Fruit fly (Drosophila melanogaster) whole organism, embryonic: ENCODE results near the gene CG6345.

Experiments used
- ATbp ChIP-seq: fragments of 200-800 bp; sonication (Bioruptor generic); optimal IDR thresholded peaks from 2 replicates; lab custom pipeline; 2017; ENCODE audit warnings: missing biosample characterization, mild to moderate bottlenecking, missing genetic modification characterization, missing genetic modification reagents
- B-H2 ChIP-seq: fragments of 200-800 bp; sonication (Bioruptor generic); optimal IDR thresholded peaks from 2 replicates; lab custom pipeline; 2018; ENCODE audit warnings: missing biosample characterization, mild to moderate bottlenecking, missing genetic modification characterization
- BtbVII ChIP-seq: fragments of 200-800 bp; sonication (Bioruptor generic); optimal IDR thresholded peaks from 3 replicates; lab custom pipeline; 2017; ENCODE audit warnings: missing biosample characterization, mild to moderate bottlenecking, missing genetic modification characterization
- Bteb2 ChIP-seq: fragments of 200-800 bp; sonication (Bioruptor generic); optimal IDR thresholded peaks from 2 replicates; lab custom pipeline; 2016; ENCODE audit warnings: missing biosample characterization, missing genetic modification characterization
- CG10979 ChIP-seq: fragments of 200-800 bp; sonication (Bioruptor generic); optimal IDR thresholded peaks from 2 replicates; lab custom pipeline; 2018; ENCODE audit warnings: missing biosample characterization, mild to moderate bottlenecking, missing genetic modification characterization, moderate library complexity
- CG11695 ChIP-seq: fragments of 200-800 bp; sonication (Bioruptor generic); IDR thresholded peaks from 3 replicates; pipeline ENCODE4 v1.3.6; 2022; ENCODE audit warnings: missing biosample characterization, missing genetic modification characterization
- CG12104 ChIP-seq: fragments of 200-800 bp; sonication (Bioruptor generic); optimal IDR thresholded peaks from 3 replicates; lab custom pipeline; 2016; ENCODE audit warnings: missing biosample characterization, missing genetic modification characterization
- CG12769 ChIP-seq: fragments of 200-800 bp; sonication (Bioruptor generic); optimal IDR thresholded peaks from 2 replicates; lab custom pipeline; 2019; ENCODE audit warnings: missing biosample characterization, mild to moderate bottlenecking, missing genetic modification characterization, moderate library complexity
- CG13296 ChIP-seq: fragments of 200-800 bp; sonication (Bioruptor generic); optimal IDR thresholded peaks from 3 replicates; lab custom pipeline; 2018; ENCODE audit warnings: missing biosample characterization, mild to moderate bottlenecking, missing genetic modification characterization
- CG13775 ChIP-seq: fragments of 200-800 bp; sonication (Bioruptor generic); optimal IDR thresholded peaks from 3 replicates; lab custom pipeline; 2017; ENCODE audit warnings: missing biosample characterization, mild to moderate bottlenecking, missing genetic modification characterization
- CG13894 ChIP-seq: fragments of 200-800 bp; sonication (Bioruptor generic); optimal IDR thresholded peaks from 3 replicates; lab custom pipeline; 2018; ENCODE audit warnings: missing biosample characterization, mild to moderate bottlenecking, missing genetic modification characterization, moderate library complexity
- CG14667 ChIP-seq: fragments of 200-800 bp; sonication (Bioruptor generic); IDR thresholded peaks from 2 replicates; pipeline ENCODE4 v1.3.6; 2022; ENCODE audit warnings: missing biosample characterization, missing genetic modification characterization
- CG15269 ChIP-seq: fragments of 200-800 bp; sonication (Bioruptor generic); optimal IDR thresholded peaks from 2 replicates; lab custom pipeline; 2018; ENCODE audit warnings: missing biosample characterization, mild to moderate bottlenecking, missing genetic modification characterization, moderate library complexity
- CG17359 ChIP-seq: fragments of 200-800 bp; sonication (Bioruptor generic); optimal IDR thresholded peaks from 3 replicates; lab custom pipeline; 2018; ENCODE audit warnings: missing biosample characterization, mild to moderate bottlenecking, missing genetic modification characterization, moderate library complexity
- CG18599 ChIP-seq: fragments of 200-800 bp; sonication (Bioruptor generic); optimal IDR thresholded peaks from 3 replicates; lab custom pipeline; 2017; ENCODE audit warnings: missing biosample characterization, missing genetic modification characterization, mild to moderate bottlenecking, moderate library complexity, missing genetic modification reagents
- CG30020 ChIP-seq: fragments of 200-800 bp; optimal IDR thresholded peaks from 2 replicates; lab custom pipeline; 2019; ENCODE audit warnings: missing biosample characterization, mild to moderate bottlenecking, missing genetic modification characterization, moderate library complexity
- CG31365 ChIP-seq: fragments of 200-800 bp; sonication (Bioruptor generic); optimal IDR thresholded peaks from 2 replicates; lab custom pipeline; 2018; ENCODE audit warnings: missing biosample characterization, mild to moderate bottlenecking, missing genetic modification characterization
- CG8281 ChIP-seq: fragments of 200-800 bp; sonication (Bioruptor generic); optimal IDR thresholded peaks from 2 replicates; lab custom pipeline; 2018; ENCODE audit warnings: missing biosample characterization, mild to moderate bottlenecking, missing genetic modification characterization, moderate library complexity
- CG9727 ChIP-seq: fragments of 200-800 bp; sonication (Bioruptor generic); optimal IDR thresholded peaks from 3 replicates; lab custom pipeline; 2017; ENCODE audit warnings: missing biosample characterization, mild to moderate bottlenecking, missing genetic modification characterization
- D ChIP-seq, 2 experiments: fragments of 200-800 bp in 1 of 2; fragments of >200 bp in 1 of 2; sonication (Bioruptor generic) in 1 of 2; optimal IDR thresholded peaks; 2 replicates in 1 of 2; 3 replicates in 1 of 2; lab custom pipeline; 2017; ENCODE audit warnings: mild to moderate bottlenecking in 1 of 2, missing biosample characterization in 1 of 2, missing genetic modification characterization in 1 of 2, missing genetic modification reagents in 1 of 2
- D19A ChIP-seq: fragments of 200-800 bp; optimal IDR thresholded peaks from 3 replicates; lab custom pipeline; 2019; ENCODE audit warnings: missing biosample characterization, mild to moderate bottlenecking, missing genetic modification characterization, moderate library complexity
- E2f2 ChIP-seq: fragments of 200-800 bp; sonication (Bioruptor generic); IDR thresholded peaks from 2 replicates; pipeline ENCODE4 v1.3.6; 2022; ENCODE audit warnings: missing biosample characterization, missing genetic modification characterization
- Eip74EF ChIP-seq, 2 experiments: fragments of 200-800 bp in 1 of 2; fragments of >200 bp in 1 of 2; sonication (Bioruptor generic) in 1 of 2; optimal IDR thresholded peaks; 2 replicates each; lab custom pipeline; 2017 to 2019; ENCODE audit warnings: missing biosample characterization in 2 of 2, missing genetic modification characterization in 2 of 2, mild to moderate bottlenecking in 1 of 2, moderate library complexity in 1 of 2
- Fer1 ChIP-seq: fragments of 200-800 bp; sonication (Bioruptor generic); optimal IDR thresholded peaks from 2 replicates; lab custom pipeline; 2017; ENCODE audit warnings: missing biosample characterization, mild to moderate bottlenecking, missing genetic modification characterization
- Hmr ChIP-seq: fragments of 200-800 bp; sonication (Bioruptor generic); optimal IDR thresholded peaks from 3 replicates; lab custom pipeline; 2017; ENCODE audit warnings: mild to moderate bottlenecking, missing biosample characterization, missing genetic modification reagents, missing genetic modification characterization
- MBD-R2 ChIP-seq: fragments of 200-800 bp; sonication (Bioruptor generic); IDR thresholded peaks from 2 replicates; pipeline ENCODE4 v1.3.6; 2022; ENCODE audit warnings: missing biosample characterization, missing genetic modification characterization
- Med ChIP-seq: fragments of 200-800 bp; sonication (Bioruptor generic); peaks from one replicate; lab custom pipeline; 2016; ENCODE audit warnings: missing biosample characterization, missing genetic modification characterization, mild to moderate bottlenecking, inconsistent platforms, moderate library complexity
- Meics ChIP-seq: fragments of 200-800 bp; sonication (Bioruptor generic); optimal IDR thresholded peaks from 2 replicates; lab custom pipeline; 2017; ENCODE audit warnings: missing biosample characterization, mild to moderate bottlenecking, missing genetic modification characterization
- NfI ChIP-seq: fragments of 200-800 bp; sonication (Bioruptor generic); optimal IDR thresholded peaks from 3 replicates; lab custom pipeline; 2018; ENCODE audit warnings: missing biosample characterization, mild to moderate bottlenecking, missing genetic modification characterization, moderate library complexity
- PHDP ChIP-seq: fragments of 200-800 bp; sonication (Bioruptor generic); optimal IDR thresholded peaks from 3 replicates; lab custom pipeline; 2018; ENCODE audit warnings: missing biosample characterization, mild to moderate bottlenecking, missing genetic modification characterization, moderate library complexity
- Xrp1 ChIP-seq: fragments of 200-800 bp; sonication (Bioruptor generic); IDR thresholded peaks from 2 replicates; pipeline ENCODE4 v1.3.6; 2022; ENCODE audit warnings: missing biosample characterization, missing genetic modification characterization
- ash1 ChIP-seq: fragments of 200-800 bp; sonication (Bioruptor generic); optimal IDR thresholded peaks from 2 replicates; lab custom pipeline; 2018; ENCODE audit warnings: missing biosample characterization, mild to moderate bottlenecking, missing genetic modification characterization
- bab2 ChIP-seq: fragments of 200-800 bp; sonication (Bioruptor generic); optimal IDR thresholded peaks from 2 replicates; lab custom pipeline; 2016; ENCODE audit warnings: missing biosample characterization, missing genetic modification characterization
- chn ChIP-seq: fragments of 200-800 bp; sonication (Bioruptor generic); optimal IDR thresholded peaks from 2 replicates; lab custom pipeline; 2016; ENCODE audit warnings: missing biosample characterization, missing genetic modification characterization
- corto ChIP-seq: fragments of 200-800 bp; sonication (Bioruptor generic); optimal IDR thresholded peaks from 2 replicates; lab custom pipeline; 2016; ENCODE audit warnings: missing biosample characterization, mild to moderate bottlenecking, missing genetic modification characterization, moderate library complexity
- exex ChIP-seq: fragments of 200-800 bp; sonication (Bioruptor generic); optimal IDR thresholded peaks from 4 replicates; lab custom pipeline; 2018; ENCODE audit warnings: missing biosample characterization, mild to moderate bottlenecking, missing genetic modification characterization, moderate library complexity
- grn ChIP-seq: fragments of 200-800 bp; sonication (Bioruptor generic); optimal IDR thresholded peaks from 3 replicates; lab custom pipeline; 2017; ENCODE audit warnings: missing biosample characterization, missing genetic modification characterization
- hbn ChIP-seq: fragments of 200-800 bp; sonication (Bioruptor generic); IDR thresholded peaks from 2 replicates; pipeline ENCODE4 v1.3.6; 2022; ENCODE audit warnings: missing biosample characterization, missing genetic modification characterization; ENCODE audit not compliant: partially characterized antibody
- ken ChIP-seq: fragments of 200-800 bp; sonication (Bioruptor generic); IDR thresholded peaks from 3 replicates; pipeline ENCODE4 v1.3.6; 2022; ENCODE audit warnings: missing biosample characterization, missing genetic modification characterization
- kni ChIP-seq: fragments of 200-800 bp; sonication (Bioruptor generic); optimal IDR thresholded peaks from 3 replicates; lab custom pipeline; 2017; ENCODE audit warnings: mild to moderate bottlenecking, missing biosample characterization, missing genetic modification reagents, missing genetic modification characterization
- lbe ChIP-seq: fragments of 200-800 bp; sonication (Bioruptor generic); optimal IDR thresholded peaks from 2 replicates; lab custom pipeline; 2016; ENCODE audit warnings: missing biosample characterization, mild to moderate bottlenecking, missing genetic modification characterization
- mirr ChIP-seq: fragments of 200-800 bp; sonication (Bioruptor generic); optimal IDR thresholded peaks from 3 replicates; lab custom pipeline; 2018; ENCODE audit warnings: missing biosample characterization, mild to moderate bottlenecking, missing genetic modification characterization
- scrt ChIP-seq: fragments of 200-800 bp; sonication (Bioruptor generic); optimal IDR thresholded peaks from 2 replicates; lab custom pipeline; 2018; ENCODE audit warnings: missing biosample characterization, mild to moderate bottlenecking, missing genetic modification characterization, moderate library complexity
- sd ChIP-seq: fragments of 200-800 bp; sonication (Bioruptor generic); optimal IDR thresholded peaks from 3 replicates; lab custom pipeline; 2018; ENCODE audit warnings: missing biosample characterization, mild to moderate bottlenecking, missing genetic modification characterization, moderate library complexity
- sr ChIP-seq: fragments of 200-800 bp; sonication (Bioruptor generic); IDR thresholded peaks from 3 replicates; pipeline ENCODE4 v1.3.6; 2022; ENCODE audit warnings: missing biosample characterization, missing genetic modification characterization
- sug ChIP-seq: fragments of 200-800 bp; optimal IDR thresholded peaks from 2 replicates; lab custom pipeline; 2019; ENCODE audit warnings: missing biosample characterization, mild to moderate bottlenecking, missing genetic modification characterization, moderate library complexity
- tap ChIP-seq: fragments of 200-800 bp; optimal IDR thresholded peaks from 3 replicates; lab custom pipeline; 2019; ENCODE audit warnings: missing biosample characterization, mild to moderate bottlenecking, missing genetic modification characterization, moderate library complexity
- vnd ChIP-seq: fragments of 200-800 bp; sonication (Bioruptor generic); IDR thresholded peaks from 3 replicates; pipeline ENCODE4 v1.3.6; 2022; ENCODE audit warnings: missing biosample characterization, missing genetic modification characterization; ENCODE audit not compliant: partially characterized antibody

The CG6345 gene

dm6 chr3R:10390914-10391377 lies 24.9 kb downstream of the CG6345 start (continued):
- TF ChIP-seq CG11695 (no peak), chn (no peak), B-H2 (GFP tag; lab: Kevin White, UChicago) (peak; percentile 11), D19A (tag; lab: Kevin White, UChicago) (no peak), CG15269 (tag; lab: Kevin White, UChicago) (no peak), exex (peak; percentile 77), scrt (peak; percentile 57), ken (GFP tag; lab: Robert Waterston, UW) (no peak), grn (GFP tag; lab: Kevin White, UChicago) (peak; percentile 65), bab2 (GFP tag; lab: Kevin White, UChicago) (peak; percentile 60), CG30020 (tag; lab: Kevin White, UChicago) (no peak), NfI (no peak), CG12769 (tag; lab: Kevin White, UChicago) (peak; percentile 3), CG18599 (peak; percentile 61), D (optimal IDR thresholded peaks at IDR 0.05; lab: Kevin White, UChicago) (no peak), D (GFP tag; optimal IDR thresholded peaks at IDR 0.05; lab: Kevin White, UChicago) (no peak), Bteb2 (GFP tag; lab: Kevin White, UChicago) (no peak), Hmr (GFP tag; lab: Kevin White, UChicago) (peak; percentile 63), CG14667 (GFP tag; lab: Robert Waterston, UW) (no peak), kni (GFP tag; lab: Kevin White, UChicago) (no peak), Med (peak; percentile 92), CG17359 (tag; lab: Kevin White, UChicago) (peak; percentile 48), CG13296 (GFP tag; lab: Kevin White, UChicago) (peak; percentile 72), CG12104 (GFP tag; lab: Kevin White, UChicago) (peak; percentile 7), ATbp (GFP tag; lab: Kevin White, UChicago) (peak; percentile 25), CG9727 (GFP tag; lab: Kevin White, UChicago) (peak; percentile 39), tap (no peak), Xrp1 (GFP tag; lab: Robert Waterston, UW) (no peak), hbn (GFP tag; lab: Robert Waterston, UW) (no peak), Fer1 (GFP tag; lab: Kevin White, UChicago) (peak; percentile 42), sug (tag; lab: Kevin White, UChicago) (peak; percentile 69), lbe (GFP tag; lab: Kevin White, UChicago) (peak; percentile 70), sd (peak; percentile 56), CG10979 (tag; lab: Kevin White, UChicago) (no peak), PHDP (tag; lab: Kevin White, UChicago) (peak; percentile 16), MBD-R2 (GFP tag; lab: Robert Waterston, UW) (no peak), vnd (GFP tag; lab: Robert Waterston, UW) (no peak), ash1 (GFP tag; lab: Kevin White, UChicago) (peak; percentile 23), CG13894 (tag; lab: Kevin White, UChicago) (peak; percentile 20), CG13775 (no peak), CG8281 (tag; lab: Kevin White, UChicago) (peak; percentile 1), E2f2 (GFP tag; lab: Robert Waterston, UW) (no peak), mirr (peak; percentile 94), Eip74EF (GFP tag; optimal IDR thresholded peaks at IDR 0.05; lab: Kevin White, UChicago) (peak in 1 of 2 experiments; percentile 21), Meics (GFP tag; lab: Kevin White, UChicago) (peak; percentile 26), sr (GFP tag; lab: Robert Waterston, UW) (peak; percentile 64; the same call in 1 of the 3 replicates), BtbVII (GFP tag; lab: Kevin White, UChicago) (peak; percentile 46), corto (GFP tag; lab: Kevin White, UChicago) (peak; percentile 41), CG31365 (no peak)
- TF ChIP-seq, all 482 proteins: peak for 71
